Worm (Caenorhabditis elegans) whole organism, young adult: ENCODE data around the gene mom-1.

Experiments
- B0261.1 ChIP-seq: sonication (generic microtip); optimal IDR thresholded peaks from 2 replicates; lab custom pipeline; 2016; ENCODE audit warnings: mild to moderate bottlenecking, missing genetic modification characterization, moderate library complexity, missing compliant biosample characterization
- F49E8.2 ChIP-seq: sonication (generic microtip); optimal IDR thresholded peaks from 3 replicates; lab custom pipeline; 2017; ENCODE audit warnings: missing genetic modification characterization, mild to moderate bottlenecking, missing compliant biosample characterization, antibody characterized with exemption, moderate library complexity; ENCODE audit not compliant: insufficient read depth
- F57A8.1 ChIP-seq: fragments of 200-800 bp; sonication (Bioruptor generic); optimal IDR thresholded peaks from 2 replicates; lab custom pipeline; 2018; ENCODE audit warnings: mild to moderate bottlenecking, missing genetic modification characterization, moderate library complexity, missing compliant biosample characterization
- attf-6 ChIP-seq: fragments of 200-800 bp; sonication (Bioruptor generic); IDR thresholded peaks from 2 replicates; pipeline ENCODE4 v1.3.6; 2022; ENCODE audit warnings: missing genetic modification reagents, missing genetic modification characterization, missing compliant biosample characterization
- ccch-3 ChIP-seq: fragments of 200-800 bp; sonication (Bioruptor generic); optimal IDR thresholded peaks from 2 replicates; lab custom pipeline; 2018; ENCODE audit warnings: mild to moderate bottlenecking, missing genetic modification characterization, missing compliant biosample characterization
- egl-44 ChIP-seq: fragments of 200-800 bp; sonication (Bioruptor generic); IDR thresholded peaks from 2 replicates; pipeline ENCODE4 v1.3.6; 2022; ENCODE audit warnings: missing genetic modification reagents, missing genetic modification characterization, missing compliant biosample characterization
- ekl-4 ChIP-seq: fragments of 200-800 bp; sonication (Bioruptor generic); IDR thresholded peaks from 2 replicates; pipeline ENCODE4 v1.3.6; 2022; ENCODE audit warnings: missing genetic modification reagents, missing genetic modification characterization, missing compliant biosample characterization
- madf-3 ChIP-seq: fragments of 200-800 bp; sonication (Bioruptor generic); IDR thresholded peaks from 2 replicates; pipeline ENCODE4 v1.3.6; 2022; ENCODE audit warnings: missing genetic modification reagents, missing genetic modification characterization, missing compliant biosample characterization
- snpc-4 ChIP-seq, 5 experiments: fragments of 150-350 bp in 1 of 5; sonication (generic microtip) in 4 of 5; optimal IDR thresholded peaks; 2 replicates each; lab custom pipeline; 2014 to 2018; ENCODE audit warnings: missing genetic modification characterization in 5 of 5, missing biosample characterization in 3 of 5, antibody characterized with exemption in 2 of 5, mild to moderate bottlenecking in 2 of 5, missing compliant biosample characterization in 2 of 5, missing genotype in 2 of 5, moderate library complexity in 2 of 5, missing genetic modification reagents in 1 of 5
- tlf-1 ChIP-seq: fragments of 200-800 bp; sonication (Bioruptor generic); optimal IDR thresholded peaks from 2 replicates; lab custom pipeline; 2018; ENCODE audit warnings: mild to moderate bottlenecking, missing genetic modification characterization, missing compliant biosample characterization

DNA sequence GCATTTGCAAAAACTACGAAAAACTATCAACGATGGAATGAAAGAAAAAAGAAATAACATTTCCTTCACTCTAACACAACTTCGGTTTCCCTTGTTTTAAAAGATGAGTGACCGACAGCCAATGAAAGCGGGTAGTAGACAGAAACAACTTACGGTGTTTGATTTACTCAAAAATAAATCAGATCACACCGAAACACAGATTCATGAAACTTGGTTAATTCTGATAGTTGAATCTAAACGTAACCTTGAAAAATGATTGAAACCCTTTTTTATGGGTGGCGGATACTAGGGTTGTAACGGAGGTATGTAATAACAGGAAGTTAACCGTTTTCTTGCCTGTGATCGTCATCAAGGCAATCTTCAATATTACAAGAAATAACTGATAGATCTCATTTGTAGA is 17.6 kb upstream of the mom-1 start:
- TF ChIP-seq F49E8.2 (tag; lab: Kevin White, UChicago) (no peak), F57A8.1 (GFP tag; lab: Kevin White, UChicago) (no peak), madf-3 (GFP tag; lab: Robert Waterston, UW) (no peak), tlf-1 (GFP tag; lab: Kevin White, UChicago) (no peak), attf-6 (GFP tag; lab: Robert Waterston, UW) (no peak), snpc-4 (GFP tag; optimal IDR thresholded peaks at IDR 0.05; lab: Kevin White, UChicago) (no peak), snpc-4 (tag; optimal IDR thresholded peaks at IDR 0.05; lab: Kevin White, UChicago) (no peak), ekl-4 (GFP tag; lab: Robert Waterston, UW) (no peak), B0261.1 (tag; lab: Kevin White, UChicago) (no peak), egl-44 (GFP tag; lab: Robert Waterston, UW) (no peak), ccch-3 (no peak)
